Worm (Caenorhabditis elegans) whole organism, early embryonic: ENCODE data around the gene dmsr-3.
"Not testable (repeated sequence)": the region's sequence is repeated elsewhere in the genome, so short reads cannot be mapped to it uniquely, and the experiment has no call there.

Source experiments
- F13C5.2 ChIP-seq: sonication (generic microtip); optimal IDR thresholded peaks from 2 replicates; lab custom pipeline; 2017; ENCODE audit warnings: mild to moderate bottlenecking, missing genetic modification characterization, inconsistent platforms, missing compliant biosample characterization
- aly-1 ChIP-seq: sonication (generic microtip); optimal IDR thresholded peaks from 2 replicates; lab custom pipeline; 2016; ENCODE audit warnings: missing genetic modification characterization, missing compliant biosample characterization
- ama-1 ChIP-seq: fragments of 150-350 bp; optimal IDR thresholded peaks from 2 replicates; lab custom pipeline; 2014
- ceh-13 ChIP-seq: fragments of 200-800 bp; sonication (Bioruptor generic); optimal IDR thresholded peaks from 2 replicates; lab custom pipeline; 2018; ENCODE audit warnings: mild to moderate bottlenecking, missing genetic modification characterization, missing compliant biosample characterization
- ets-7 ChIP-seq: sonication (generic microtip); optimal IDR thresholded peaks from 2 replicates; lab custom pipeline; 2016; ENCODE audit warnings: missing genotype, missing genetic modification characterization, missing compliant biosample characterization
- hnd-1 ChIP-seq: sonication (generic microtip); optimal IDR thresholded peaks from 2 replicates; lab custom pipeline; 2016; ENCODE audit warnings: missing genetic modification characterization, missing compliant biosample characterization
- pes-1 ChIP-seq: fragments of 200-800 bp; sonication (Bioruptor generic); IDR thresholded peaks from 2 replicates; pipeline ENCODE4 v1.3.6; 2022; ENCODE audit warnings: missing genetic modification reagents, missing genetic modification characterization, missing compliant biosample characterization
- sea-1 ChIP-seq: fragments of 200-800 bp; sonication (Bioruptor generic); conservative IDR thresholded peaks from 2 replicates; pipeline ENCODE4 v1.3.6; 2022; ENCODE audit warnings: missing genetic modification characterization, missing compliant biosample characterization
- tbx-11 ChIP-seq: fragments of 200-800 bp; sonication (Bioruptor generic); IDR thresholded peaks from 2 replicates; pipeline ENCODE4 v1.3.6; 2022; ENCODE audit warnings: missing genetic modification characterization, missing compliant biosample characterization

ce11 chrII:13308990-13309389, 47.0 kb downstream of the dmsr-3 start, which contains the start of gene faxc-2:
- TF ChIP-seq ceh-13 (GFP tag; lab: Kevin White, UChicago); aly-1 (tag; lab: Kevin White, UChicago); ama-1; hnd-1; F13C5.2 (tag; lab: Kevin White, UChicago); ets-7 (tag; lab: Kevin White, UChicago); tbx-11 (GFP tag; lab: Robert Waterston, UW); pes-1 (GFP tag; lab: Robert Waterston, UW); sea-1 (GFP tag; lab: Robert Waterston, UW): not testable (repeated sequence)
